Fruit fly (Drosophila melanogaster) whole organism: ENCODE measurements around the gene eIF1.

Experiments used
- pan ChIP-seq: fragments of >200 bp; optimal IDR thresholded peaks from 2 replicates; lab custom pipeline; 2017
- psq ChIP-seq: fragments of >200 bp; optimal IDR thresholded peaks from 2 replicates; lab custom pipeline; 2017
- usp ChIP-seq: fragments of >200 bp; optimal IDR thresholded peaks from 2 replicates; lab custom pipeline; 2017; ENCODE audit warnings: missing biosample characterization, missing genetic modification characterization, mixed read lengths

dm6 chr3L:3253631-3254030 lies 30.5 kb downstream of the eIF1 start:
- TF ChIP-seq psq (lab: Kevin White, UChicago) (no peak), pan (lab: Kevin White, UChicago) (no peak), usp (GFP tag; lab: Kevin White, UChicago) (no peak)
